Fruit fly (Drosophila melanogaster): ENCODE data around the gene laf.
A peak's percentile ranks its signal among the peaks of the same experiment; 100 is the strongest.

laf gene

DNA sequence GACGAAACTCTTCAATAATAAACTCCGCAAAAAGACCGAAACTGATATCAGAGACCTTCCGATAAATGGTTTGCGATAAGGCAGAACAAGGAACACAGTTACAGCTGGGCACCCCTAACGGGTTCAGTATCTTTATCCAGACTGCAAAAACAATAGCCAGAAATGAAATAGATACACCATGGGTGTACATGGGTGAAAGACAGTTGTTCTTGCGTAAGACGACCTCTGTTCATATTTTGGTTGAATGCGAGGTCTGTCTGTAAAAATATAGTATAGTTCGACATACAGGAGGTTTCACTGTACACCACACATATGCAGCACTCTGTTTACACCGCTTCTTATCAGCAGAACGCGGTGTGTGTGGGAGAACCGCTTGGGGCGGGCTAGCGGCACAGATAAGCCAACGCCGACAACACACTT, 33.8 kb upstream of the laf start (continued):
- TF ChIP-seq Taf1 (GFP tag; IDR thresholded peaks at IDR 0.05) (peak; percentile 72), CTCF (GFP tag; optimal IDR thresholded peaks at IDR 0.05) (no peak), Ptx1 (GFP tag; IDR thresholded peaks at IDR 0.05) (peak; percentile 79), grn (GFP tag; optimal IDR thresholded peaks at IDR 0.05) (peak; percentile 88)

DNA sequence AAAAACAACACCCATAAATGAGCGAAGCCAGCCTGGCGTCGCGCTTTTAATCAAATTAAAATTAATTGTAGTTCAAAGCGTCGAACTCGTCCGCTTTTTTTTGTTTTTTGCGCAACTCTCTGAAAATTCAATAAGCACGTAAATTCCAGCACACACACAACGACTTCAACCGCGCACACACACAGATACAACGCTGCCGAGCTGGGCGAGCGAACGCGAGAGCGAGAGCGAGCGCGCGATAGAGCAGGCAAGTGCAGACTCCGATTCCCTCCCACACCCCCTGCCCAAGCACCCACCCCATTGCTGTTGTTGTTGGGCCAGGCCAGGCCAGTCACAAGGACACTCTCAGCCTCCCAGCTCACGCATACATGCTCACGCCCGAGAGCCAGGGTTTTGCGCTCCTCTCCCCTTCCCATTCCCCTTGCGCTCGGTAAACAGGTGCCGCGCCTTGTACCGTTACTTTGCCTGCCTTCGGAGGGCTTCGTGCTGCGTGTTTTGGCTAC, 32.6 kb upstream of the laf start:
- TF ChIP-seq B-H2 (GFP tag; optimal IDR thresholded peaks at IDR 0.05) (no peak), Mad (GFP tag; optimal IDR thresholded peaks at IDR 0.05) (no peak), CG6272 (GFP tag; IDR thresholded peaks at IDR 0.05) (no peak), dmrt11E (tag; optimal IDR thresholded peaks at IDR 0.05) (no peak), Mrtf (GFP tag; IDR thresholded peaks at IDR 0.05) (no peak), nerfin-1 (tag; optimal IDR thresholded peaks at IDR 0.05) (peak; percentile 98), wor (GFP tag; IDR thresholded peaks at IDR 0.05) (no peak), ewg (GFP tag; optimal IDR thresholded peaks at IDR 0.05) (peak; percentile 24), ham (GFP tag; IDR thresholded peaks at IDR 0.05) (no peak), fd64A (GFP tag; optimal IDR thresholded peaks at IDR 0.05) (no peak), insv (GFP tag; optimal IDR thresholded peaks at IDR 0.05) (no peak), Xbp1 (GFP tag; optimal IDR thresholded peaks at IDR 0.05) (no peak), mam (GFP tag; optimal IDR thresholded peaks at IDR 0.05) (no peak), ci (GFP tag; IDR thresholded peaks at IDR 0.05) (peak; percentile 49; the same call in 1 of the 3 replicates), CG18619 (GFP tag; optimal IDR thresholded peaks at IDR 0.05) (no peak), CG7987 (GFP tag; optimal IDR thresholded peaks at IDR 0.05) (peak; percentile 3), odd (GFP tag; optimal IDR thresholded peaks at IDR 0.05) (no peak), lab (GFP tag; optimal IDR thresholded peaks at IDR 0.05) (peak; percentile 32), Ravus (GFP tag; IDR thresholded peaks at IDR 0.05) (no peak), disco-r (GFP tag; optimal IDR thresholded peaks at IDR 0.05) (no peak), scrt (GFP tag; optimal IDR thresholded peaks at IDR 0.05) (peak; percentile 20), Hand (GFP tag; optimal IDR thresholded peaks at IDR 0.05) (no peak), CG7963 (GFP tag; IDR thresholded peaks at IDR 0.05; ENCODE audit: partially characterized antibody) (no peak), br (optimal IDR thresholded peaks at IDR 0.05) (no peak), CG34376 (GFP tag; optimal IDR thresholded peaks at IDR 0.05) (no peak), CG9797 (GFP tag; optimal IDR thresholded peaks at IDR 0.05) (no peak), Scr (GFP tag; IDR thresholded peaks at IDR 0.05; ENCODE audit: partially characterized antibody) (no peak), CG11504 (tag; optimal IDR thresholded peaks at IDR 0.05) (no peak), sisA (GFP tag; IDR thresholded peaks at IDR 0.05) (peak; percentile 12; the same call in 1 of the 2 replicates), Blimp-1 (GFP tag; optimal IDR thresholded peaks at IDR 0.05) (no peak), Dp (GFP tag; optimal IDR thresholded peaks at IDR 0.05) (no peak), gem (tag; optimal IDR thresholded peaks at IDR 0.05) (no peak), CG10321 (GFP tag; IDR thresholded peaks at IDR 0.05) (peak; percentile 55), mirr (GFP tag; optimal IDR thresholded peaks at IDR 0.05) (peak; percentile 52), vfl (GFP tag; optimal IDR thresholded peaks at IDR 0.05) (no peak), CG11093 (GFP tag; IDR thresholded peaks at IDR 0.05) (no peak), schlank (tag; optimal IDR thresholded peaks at IDR 0.05) (peak; percentile 18), CG11723 (GFP tag; optimal IDR thresholded peaks at IDR 0.05) (no peak), otp (GFP tag; IDR thresholded peaks at IDR 0.05) (0 out of 3 replicates have a peak, but pooled peaks have one; percentile 29), Drgx (GFP tag; IDR thresholded peaks at IDR 0.05) (peak; percentile 35; the same call in 1 of the 2 replicates), CG8478 (optimal IDR thresholded peaks at IDR 0.05) (peak; percentile 49), CG32767 (GFP tag; IDR thresholded peaks at IDR 0.05) (0 out of 2 replicates have a peak, but pooled peaks have one; percentile 5), CG15479 (GFP tag; optimal IDR thresholded peaks at IDR 0.05) (peak; percentile 51), Ada2b (GFP tag; IDR thresholded peaks at IDR 0.05) (0 out of 2 replicates have a peak, but pooled peaks have one; percentile 4), H2.0 (GFP tag; IDR thresholded peaks at IDR 0.05) (no peak), al (GFP tag; IDR thresholded peaks at IDR 0.05) (no peak), CG14667 (GFP tag; IDR thresholded peaks at IDR 0.05) (no peak)

Data from whole organism, embryonic.